Fruit fly (Drosophila melanogaster): ENCODE results near the gene beta4GalT7.

The beta4GalT7 gene

DNA sequence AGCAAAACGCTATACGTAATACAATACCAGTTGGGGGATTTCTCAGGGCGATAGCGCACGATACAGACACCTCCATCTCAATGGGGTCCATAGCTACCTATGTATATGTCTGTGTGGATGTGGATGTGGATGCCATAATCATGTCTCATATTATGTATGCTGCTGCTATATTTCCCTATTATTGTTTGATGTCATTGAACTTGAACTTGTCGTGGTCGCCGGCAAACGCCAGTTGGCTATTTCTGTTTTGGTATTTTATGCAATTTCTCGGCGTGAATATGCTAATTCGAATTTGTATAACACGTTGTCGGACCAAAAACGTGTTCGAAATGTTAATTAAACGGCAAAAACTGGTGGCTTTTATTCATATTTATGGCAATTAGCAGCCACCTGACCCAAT, 17.3 kb upstream of the beta4GalT7 start:
- no peak for TF ChIP-seq usp (GFP tag; optimal IDR thresholded peaks at IDR 0.05)
- TF ChIP-seq psq (optimal IDR thresholded peaks at IDR 0.05): no peak
- no peak for TF ChIP-seq pan (optimal IDR thresholded peaks at IDR 0.05)
- TF ChIP-seq EcR (GFP tag; optimal IDR thresholded peaks at IDR 0.05): no peak

DNA sequence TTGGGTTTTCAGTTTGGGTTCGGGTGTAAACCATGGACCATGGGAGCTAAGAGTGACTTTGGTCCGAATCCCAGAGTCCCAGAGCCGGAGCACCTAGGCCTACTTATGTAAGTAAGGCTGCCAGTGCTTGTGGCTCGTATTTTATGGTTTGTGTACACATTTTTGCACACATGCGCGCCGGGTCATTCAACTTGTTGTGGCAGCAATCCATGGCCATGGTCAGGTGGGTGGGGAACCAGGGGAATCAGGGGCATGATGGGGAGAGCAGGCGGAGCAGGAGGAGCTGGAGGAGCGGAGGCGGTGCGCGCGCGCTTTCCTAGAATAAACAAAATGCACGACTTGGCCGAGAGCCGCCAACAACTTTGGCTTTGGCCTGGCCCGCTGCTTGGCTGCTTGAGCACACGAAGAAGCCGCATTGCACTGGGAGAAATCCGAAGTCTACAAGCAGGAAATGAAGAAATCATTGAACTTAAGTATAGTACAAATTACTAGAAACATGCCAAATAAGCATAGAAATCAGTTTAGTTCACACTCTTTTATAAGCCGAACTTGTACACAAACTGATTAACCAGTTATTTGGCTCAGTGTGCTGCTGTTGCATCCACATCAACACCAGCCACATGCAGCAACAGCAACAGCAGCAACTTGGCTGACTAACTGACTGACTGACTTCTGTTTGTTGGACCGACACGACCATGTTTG, 13.2 kb upstream of the beta4GalT7 start:
- TF ChIP-seq EcR (GFP tag; optimal IDR thresholded peaks at IDR 0.05) (peak in 1 of 2 experiments; percentile 90), Dll (optimal IDR thresholded peaks at IDR 0.05) (no peak), CG8478 (optimal IDR thresholded peaks at IDR 0.05) (no peak), pan (optimal IDR thresholded peaks at IDR 0.05) (no peak), psq (optimal IDR thresholded peaks at IDR 0.05) (no peak), usp (GFP tag; optimal IDR thresholded peaks at IDR 0.05) (no peak)

DNA sequence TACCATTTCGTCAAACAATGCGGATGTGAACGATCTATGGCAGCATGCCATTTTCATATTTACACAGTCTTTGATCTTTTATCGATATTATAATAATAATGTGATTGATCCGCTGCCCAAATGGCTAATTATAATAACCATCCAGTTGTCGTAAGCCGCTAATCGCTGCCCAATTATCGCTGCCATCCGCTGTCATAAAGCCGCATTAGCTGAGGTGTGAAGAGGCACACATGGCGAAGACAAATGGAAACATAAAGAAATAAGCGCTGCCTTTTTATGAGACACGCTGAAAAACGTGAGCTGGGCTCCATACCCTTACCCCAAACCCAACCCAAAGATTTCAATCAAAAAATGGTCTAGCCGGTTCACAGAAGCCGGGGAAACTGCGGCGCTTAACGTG, 11.0 kb upstream of the beta4GalT7 start:
- TF ChIP-seq usp (GFP tag; optimal IDR thresholded peaks at IDR 0.05) (no peak), psq (optimal IDR thresholded peaks at IDR 0.05) (no peak), CG8478 (optimal IDR thresholded peaks at IDR 0.05) (no peak), EcR (GFP tag; optimal IDR thresholded peaks at IDR 0.05) (no peak), Dll (optimal IDR thresholded peaks at IDR 0.05) (no peak), pan (optimal IDR thresholded peaks at IDR 0.05) (no peak)

DNA sequence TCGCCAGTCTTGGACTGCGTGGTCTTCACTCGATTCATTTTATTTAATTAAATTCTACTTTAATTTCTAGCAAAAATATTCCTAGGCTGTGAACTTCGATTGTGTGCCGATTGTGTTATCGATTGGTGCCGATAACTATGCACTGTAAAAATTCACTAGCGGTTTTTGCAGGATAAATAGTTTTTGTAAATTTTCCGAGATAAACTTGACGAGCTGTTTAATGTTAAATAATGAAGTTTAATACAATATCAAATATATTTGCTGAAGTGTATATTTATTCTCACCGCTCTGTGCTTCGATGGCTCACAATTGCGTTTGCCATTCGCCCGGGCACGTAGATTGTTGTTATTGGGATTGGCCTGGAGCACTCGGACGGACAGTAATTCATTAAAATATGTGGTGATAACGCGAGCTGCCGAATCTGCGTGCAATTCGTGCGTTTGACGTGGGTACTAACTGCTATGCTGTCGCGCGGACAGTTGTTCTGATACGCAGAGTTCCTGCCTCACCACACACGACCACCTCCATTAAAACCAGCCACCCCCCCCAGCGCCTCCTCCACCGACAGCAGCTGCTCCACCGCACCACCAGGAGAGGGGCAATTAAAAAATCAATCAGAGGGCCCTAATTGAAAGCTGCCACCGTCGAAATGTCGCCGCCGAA, 2.0 kb downstream of the beta4GalT7 start, which contains the start of the genes EMC6 and Hr96:
Gene EMC6 (minus strand): TSS at position 123 of the 663 bp plus-strand sequence.
Gene Hr96 (plus strand): TSS at position 341 of the 663 bp plus-strand sequence.
- no peak for TF ChIP-seq CG8478 (optimal IDR thresholded peaks at IDR 0.05)

DNA sequence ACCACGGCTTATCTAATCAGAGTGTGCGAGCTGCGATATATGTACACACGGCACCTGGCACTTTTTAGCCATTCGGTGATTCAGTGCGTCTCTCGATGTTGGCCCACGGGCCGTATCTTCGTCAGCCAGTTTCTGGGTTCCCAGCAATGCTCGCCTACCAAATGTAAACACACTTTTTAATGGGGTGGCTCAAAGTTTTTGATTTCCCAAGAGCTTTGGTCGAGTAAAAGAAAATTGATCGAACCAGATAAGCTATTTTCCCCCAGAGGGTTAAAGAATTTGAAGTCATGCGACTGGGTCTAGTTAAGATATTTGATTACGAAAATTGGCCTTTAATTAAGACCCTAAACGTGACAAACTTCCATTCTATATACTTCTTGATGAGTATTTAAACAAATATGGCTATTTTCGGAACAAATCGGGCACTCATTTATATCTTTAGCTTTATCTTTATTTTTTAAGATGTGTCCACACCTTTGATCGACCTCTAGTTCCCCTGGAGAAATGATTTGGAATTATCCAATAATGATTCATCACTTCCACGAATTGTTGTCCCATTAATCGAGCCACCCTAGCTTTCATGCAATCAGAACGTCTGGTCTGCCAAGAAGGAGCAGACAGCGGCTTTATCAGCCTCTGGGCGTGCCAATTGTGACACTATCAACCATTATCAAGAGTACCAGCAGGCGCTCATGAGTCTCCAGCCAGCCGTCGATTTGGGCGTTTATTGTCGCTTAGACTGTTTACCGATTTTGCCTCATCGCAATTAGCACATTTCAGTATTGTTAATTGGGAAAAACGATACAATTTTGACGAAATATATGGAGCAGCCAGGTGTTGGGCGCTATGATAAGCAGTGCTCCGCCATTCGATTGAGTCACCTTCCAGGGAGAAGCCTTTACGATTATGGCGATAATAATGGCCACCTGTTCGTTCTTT, 4.5 kb downstream of the beta4GalT7 start:
- no peak for TF ChIP-seq pan (optimal IDR thresholded peaks at IDR 0.05)
- no peak for TF ChIP-seq CG8478 (optimal IDR thresholded peaks at IDR 0.05)
- TF ChIP-seq EcR (GFP tag; optimal IDR thresholded peaks at IDR 0.05): no peak
- TF ChIP-seq usp (GFP tag; optimal IDR thresholded peaks at IDR 0.05): no peak
- TF ChIP-seq psq (optimal IDR thresholded peaks at IDR 0.05): no peak
- TF ChIP-seq Dll (optimal IDR thresholded peaks at IDR 0.05): no peak

DNA sequence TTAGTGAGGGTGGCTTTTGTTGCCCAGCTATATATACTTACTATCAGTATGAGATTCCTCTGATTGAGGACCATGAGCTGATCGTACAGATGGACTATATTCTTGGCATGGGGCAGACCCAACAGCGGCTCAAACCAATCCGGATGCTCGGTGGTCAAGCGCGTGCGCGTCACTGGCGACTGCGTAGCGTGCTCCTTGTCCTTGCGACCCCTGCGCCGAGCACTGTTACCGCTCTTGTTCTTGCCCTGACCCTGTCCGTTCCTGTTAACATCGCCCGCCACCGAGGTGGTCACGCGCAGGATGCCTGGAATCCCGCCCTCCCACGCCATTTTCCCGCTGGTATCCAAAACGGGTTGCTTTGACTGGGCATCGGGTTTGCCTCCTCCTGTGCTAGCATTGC, 9.6 kb downstream of the beta4GalT7 start:
- TF ChIP-seq CG8478 (optimal IDR thresholded peaks at IDR 0.05): no peak
- TF ChIP-seq Dll (optimal IDR thresholded peaks at IDR 0.05): no peak
- TF ChIP-seq psq (optimal IDR thresholded peaks at IDR 0.05): no peak
- TF ChIP-seq usp (GFP tag; optimal IDR thresholded peaks at IDR 0.05): no peak
- no peak for TF ChIP-seq EcR (GFP tag; optimal IDR thresholded peaks at IDR 0.05)
- no peak for TF ChIP-seq pan (optimal IDR thresholded peaks at IDR 0.05)

DNA sequence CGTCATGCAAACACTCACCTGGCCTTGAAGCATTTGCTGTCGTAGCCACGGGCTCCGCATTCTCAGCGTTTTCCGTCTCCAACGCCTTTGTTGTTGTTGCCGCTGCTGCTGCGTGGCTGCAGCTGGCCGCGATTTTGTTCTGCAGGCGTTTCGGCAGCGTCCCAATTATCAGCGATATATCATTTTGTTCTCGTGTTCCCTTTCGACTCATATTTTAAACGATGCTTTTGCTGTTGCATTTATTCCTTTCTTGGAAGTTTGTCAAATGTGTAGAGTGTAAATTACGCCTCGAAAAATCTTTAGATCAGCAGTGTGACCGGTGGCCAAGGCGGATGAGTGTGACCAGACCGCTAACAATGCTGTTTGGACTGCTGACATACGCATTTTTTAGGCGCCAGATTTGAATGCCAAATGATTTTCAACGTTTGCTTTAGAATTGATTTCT, 10.1 kb downstream of the beta4GalT7 start, which contains the start of gene Smg6:
Gene Smg6 (minus strand): TSS at position 324 of the 445 bp plus-strand sequence.
- TF ChIP-seq pan (optimal IDR thresholded peaks at IDR 0.05) (no peak), EcR (GFP tag; optimal IDR thresholded peaks at IDR 0.05) (no peak), CG8478 (optimal IDR thresholded peaks at IDR 0.05) (no peak), Dll (optimal IDR thresholded peaks at IDR 0.05) (no peak)

DNA sequence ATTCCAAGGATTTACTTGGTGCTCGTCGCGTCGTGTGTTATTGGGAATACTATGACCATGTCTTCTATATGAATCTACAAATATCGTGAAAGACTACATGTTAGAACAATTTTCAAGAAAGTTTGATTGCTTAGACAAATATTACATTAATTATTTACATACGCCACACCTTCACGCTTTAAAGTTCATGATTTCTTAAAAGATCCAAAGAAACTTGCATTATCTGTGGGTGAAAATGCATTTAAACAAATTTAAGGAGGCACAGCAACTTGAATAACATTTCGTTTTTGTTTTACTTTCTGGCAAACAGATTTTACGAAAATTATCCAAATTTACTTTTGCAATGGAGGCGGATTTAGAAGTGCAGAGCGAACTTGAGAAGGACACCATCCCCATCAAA, 13.6 kb downstream of the beta4GalT7 start, which contains the start of gene CG31115:
Gene CG31115 (plus strand): TSS at position 301 of the 400 bp plus-strand sequence.
- no peak for TF ChIP-seq pan (optimal IDR thresholded peaks at IDR 0.05)
- TF ChIP-seq psq (optimal IDR thresholded peaks at IDR 0.05): no peak
- no peak for TF ChIP-seq Dll (optimal IDR thresholded peaks at IDR 0.05)
- no peak for TF ChIP-seq EcR (GFP tag; optimal IDR thresholded peaks at IDR 0.05)
- TF ChIP-seq CG8478 (optimal IDR thresholded peaks at IDR 0.05): no peak
- TF ChIP-seq usp (GFP tag; optimal IDR thresholded peaks at IDR 0.05): no peak

DNA sequence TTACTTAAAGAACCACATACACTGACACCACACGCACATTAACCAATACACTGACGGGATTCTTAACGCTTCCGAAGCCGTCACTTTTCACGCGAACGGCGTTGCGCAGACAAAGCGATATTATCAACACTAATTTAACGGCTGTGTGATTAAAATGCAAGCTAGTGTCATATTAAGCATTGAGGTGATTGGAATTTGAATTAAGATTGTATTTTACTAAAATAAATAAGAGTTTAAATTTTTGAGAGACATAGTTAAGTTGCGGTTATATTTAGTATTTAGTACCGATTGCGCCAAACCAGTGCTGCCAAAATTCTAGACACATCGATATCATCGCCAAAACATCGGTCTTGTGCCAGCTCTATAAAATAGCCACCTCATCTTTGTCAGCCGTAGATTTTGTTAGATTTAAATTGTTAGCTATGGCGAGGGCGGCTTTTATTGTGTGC, 16.0 kb downstream of the beta4GalT7 start, which contains the start of the genes Ythdf and bai:
Gene Ythdf (minus strand): TSS at position 222 of the 449 bp plus-strand sequence.
Gene bai (plus strand): TSS at position 347 of the 449 bp plus-strand sequence.
- TF ChIP-seq usp (GFP tag; optimal IDR thresholded peaks at IDR 0.05) (no peak), pan (optimal IDR thresholded peaks at IDR 0.05) (no peak)

DNA sequence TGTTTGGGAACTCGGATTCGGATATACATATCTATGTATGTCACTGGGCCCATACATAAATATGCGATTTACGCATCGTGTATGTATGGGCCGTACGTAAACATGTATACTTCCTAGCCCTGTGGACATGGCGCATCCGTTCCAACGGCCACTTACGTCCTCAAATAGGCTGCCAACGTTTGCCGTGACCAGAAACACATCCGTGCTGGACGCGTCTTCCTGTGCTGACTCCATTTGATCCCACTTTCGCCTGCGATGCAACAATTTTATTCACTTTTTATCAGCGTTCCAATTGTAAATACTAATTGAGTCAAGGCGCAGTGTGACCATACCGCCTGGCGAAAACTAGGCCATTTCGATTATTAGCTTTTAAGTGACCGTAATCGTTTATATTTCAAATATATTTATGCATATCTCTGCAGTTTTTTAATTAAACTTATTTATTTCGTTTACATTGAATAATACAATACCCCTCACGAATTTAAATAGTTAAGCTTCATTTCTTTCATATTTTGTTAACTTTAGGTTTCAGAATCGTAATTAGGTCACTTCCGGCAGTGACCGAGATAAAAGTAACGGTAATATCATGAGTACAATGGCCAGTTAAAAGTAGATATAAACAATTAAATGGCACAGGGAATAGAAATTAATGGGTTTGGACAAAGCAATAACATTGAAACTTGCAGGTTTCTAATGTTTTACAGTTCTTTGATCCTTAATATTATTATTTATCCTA, 21.9 kb downstream of the beta4GalT7 start, which contains the start of gene 5PtaseI:
Gene 5PtaseI (minus strand): TSS at position 336 of the 736 bp plus-strand sequence.
- TF ChIP-seq usp (GFP tag; optimal IDR thresholded peaks at IDR 0.05): no peak
- no peak for TF ChIP-seq Dll (optimal IDR thresholded peaks at IDR 0.05)
- no peak for TF ChIP-seq CG8478 (optimal IDR thresholded peaks at IDR 0.05)
- TF ChIP-seq pan (optimal IDR thresholded peaks at IDR 0.05): no peak
- no peak for TF ChIP-seq EcR (GFP tag; optimal IDR thresholded peaks at IDR 0.05)
- TF ChIP-seq psq (optimal IDR thresholded peaks at IDR 0.05): no peak

DNA sequence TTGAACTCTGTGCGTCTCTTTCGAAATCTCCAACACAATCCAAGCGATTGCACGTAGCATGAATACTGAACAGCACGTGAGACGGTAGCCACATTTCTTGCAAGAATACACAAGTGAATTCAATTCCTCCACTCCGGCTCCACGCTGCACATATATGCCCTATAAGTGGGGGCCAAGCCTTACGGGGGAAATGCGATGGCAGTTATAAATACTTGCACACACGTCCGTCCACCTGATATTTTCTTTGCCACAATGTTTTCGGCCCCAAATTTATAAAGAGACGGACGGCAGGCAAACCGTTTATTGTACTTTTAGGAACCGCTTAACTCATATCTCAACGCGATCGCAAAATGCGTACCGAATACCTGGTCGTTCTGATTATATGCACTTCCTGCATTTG, 23.0 kb downstream of the beta4GalT7 start, which contains the start of gene CG11786:
Gene CG11786 (plus strand): TSS at position 301 of the 400 bp plus-strand sequence.
- TF ChIP-seq psq (optimal IDR thresholded peaks at IDR 0.05): no peak
- no peak for TF ChIP-seq Dll (optimal IDR thresholded peaks at IDR 0.05)
- no peak for TF ChIP-seq usp (GFP tag; optimal IDR thresholded peaks at IDR 0.05)
- TF ChIP-seq CG8478 (optimal IDR thresholded peaks at IDR 0.05): no peak
- TF ChIP-seq EcR (GFP tag; optimal IDR thresholded peaks at IDR 0.05): no peak
- TF ChIP-seq pan (optimal IDR thresholded peaks at IDR 0.05): no peak

Data from whole organism.